Fruit fly (Drosophila melanogaster) whole organism: ENCODE measurements around the gene CG33489.

Experiments used
- CG8478 ChIP-seq: fragments of >200 bp; optimal IDR thresholded peaks from 2 replicates; lab custom pipeline; 2018; ENCODE audit warnings: inconsistent platforms
- Dll ChIP-seq: fragments of >200 bp; optimal IDR thresholded peaks from 2 replicates; lab custom pipeline; 2017
- EcR ChIP-seq, 2 experiments: fragments of >200 bp; optimal IDR thresholded peaks; 2 replicates each; lab custom pipeline; 2017; ENCODE audit warnings: missing biosample characterization in 2 of 2, missing genetic modification characterization in 2 of 2, missing genetic modification reagents in 2 of 2
- psq ChIP-seq: fragments of >200 bp; optimal IDR thresholded peaks from 2 replicates; lab custom pipeline; 2017
- usp ChIP-seq: fragments of >200 bp; optimal IDR thresholded peaks from 2 replicates; lab custom pipeline; 2017; ENCODE audit warnings: missing biosample characterization, missing genetic modification characterization, mixed read lengths

DNA sequence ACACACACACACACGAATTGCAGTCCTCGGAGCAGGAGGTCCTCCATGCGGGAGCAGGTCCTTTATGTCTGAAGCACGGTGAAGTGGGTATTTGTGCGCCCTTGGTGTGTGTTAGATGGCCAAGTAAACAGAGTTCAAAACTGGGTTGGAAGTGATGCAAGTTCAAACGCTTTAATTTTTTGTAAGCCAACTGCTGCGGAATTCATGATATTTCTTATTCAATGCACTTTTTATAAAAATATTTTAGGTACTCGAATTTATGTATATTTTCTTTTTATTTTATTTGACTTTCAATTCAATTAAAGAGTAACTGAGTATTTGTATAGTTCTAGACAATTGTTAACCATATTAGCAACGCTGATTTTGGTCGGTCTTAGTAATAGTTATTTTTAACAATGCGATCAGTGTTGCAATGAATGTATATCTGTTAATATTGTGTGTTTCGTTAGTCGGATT, 23.1 kb upstream of the CG33489 start, which contains the start of the genes CG14137 and CG46394:
- TF ChIP-seq EcR (GFP tag; optimal IDR thresholded peaks at IDR 0.05; lab: Kevin White, UChicago) (no peak), CG8478 (lab: Kevin White, UChicago) (no peak), Dll (lab: Kevin White, UChicago) (no peak), psq (no peak), usp (no peak)
